Fruit fly (Drosophila melanogaster) S2 (cell line): ENCODE data around the gene CG31751.

Experiments used
- CG8478 ChIP-seq: fragments of >200 bp; optimal IDR thresholded peaks from 2 replicates; lab custom pipeline; 2018
- CTCF ChIP-seq, 2 experiments: fragments of >200 bp; optimal IDR thresholded peaks; 2 replicates each; lab custom pipeline; 2018

DNA sequence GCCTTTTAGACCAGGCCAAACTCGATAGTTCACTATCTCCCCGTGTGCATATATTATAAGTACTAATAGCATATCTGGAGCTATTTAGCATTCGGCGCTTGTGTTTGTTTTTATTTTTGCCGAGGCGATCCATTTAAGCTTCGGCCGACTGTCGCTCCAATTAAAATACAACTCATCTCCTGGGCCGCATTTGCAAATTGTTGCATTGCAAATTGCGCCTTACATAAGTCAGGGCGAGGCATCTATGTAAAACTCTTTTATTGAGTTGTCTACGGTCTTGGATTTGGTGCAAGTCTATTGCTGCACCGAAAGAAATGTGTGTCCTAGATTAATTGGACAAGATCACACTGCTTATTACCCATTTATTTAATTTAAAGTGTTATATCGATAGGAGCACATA lies 51.0 kb downstream of the CG31751 start:
- no peak for TF ChIP-seq CTCF (optimal IDR thresholded peaks at IDR 0.05; lab: Kevin White, UChicago)
- no peak for TF ChIP-seq CG8478 (lab: Kevin White, UChicago)
